Worm (Caenorhabditis elegans) whole organism, L4 larva: ENCODE measurements around the gene lgc-31.

ENCODE experiments used
- Y75B8A.6 ChIP-seq: fragments of 200-800 bp; sonication (Bioruptor generic); IDR thresholded peaks from 2 replicates; pipeline ENCODE4 v1.3.6; 2022; ENCODE audit warnings: missing genetic modification reagents, missing genetic modification characterization, missing compliant biosample characterization
- ama-1 ChIP-seq: fragments of 150-350 bp; optimal IDR thresholded peaks from 2 replicates; lab custom pipeline; 2014; ENCODE audit warnings: inconsistent platforms, mixed read lengths
- lin-15B ChIP-seq: fragments of 150-350 bp; sonication (generic microtip); optimal IDR thresholded peaks from 3 replicates; lab custom pipeline; 2014; ENCODE audit warnings: missing biosample characterization, missing genetic modification characterization
- mep-1 ChIP-seq: fragments of 150-350 bp; sonication (generic microtip); optimal IDR thresholded peaks from 3 replicates; lab custom pipeline; 2014; ENCODE audit warnings: missing biosample characterization, missing genetic modification characterization
- nhr-10 ChIP-seq: fragments of 150-350 bp; optimal IDR thresholded peaks from 2 replicates; lab custom pipeline; 2014; ENCODE audit warnings: missing biosample characterization, missing genetic modification characterization
- nhr-11 ChIP-seq: fragments of 150-350 bp; optimal IDR thresholded peaks from 2 replicates; lab custom pipeline; 2014; ENCODE audit warnings: missing biosample characterization, missing genetic modification characterization
- set-16 ChIP-seq: fragments of 200-800 bp; sonication (Bioruptor generic); IDR thresholded peaks from 2 replicates; pipeline ENCODE4 v1.3.6; 2022; ENCODE audit warnings: missing genetic modification reagents, missing genetic modification characterization, missing compliant biosample characterization
- snpc-4 ChIP-seq: fragments of 150-350 bp; optimal IDR thresholded peaks from 2 replicates; lab custom pipeline; 2014; ENCODE audit warnings: missing biosample characterization, missing genetic modification characterization
- unc-130 ChIP-seq: sonication (generic microtip); optimal IDR thresholded peaks from 2 replicates; lab custom pipeline; 2016; ENCODE audit warnings: missing genetic modification reagents, missing genetic modification characterization, missing compliant biosample characterization

ce11 chrV:15517413-15517812 lies 4.4 kb downstream of the lgc-31 start, which contains the start of gene F21A3.3:
- TF ChIP-seq Y75B8A.6 (no peak), snpc-4 (tag; lab: Kevin White, UChicago) (no peak), lin-15B (no peak), unc-130 (GFP tag; lab: Kevin White, UChicago) (no peak), nhr-10 (no peak), mep-1 (tag; lab: Kevin White, UChicago) (no peak), ama-1 (lab: Kevin White, UChicago) (no peak), nhr-11 (no peak), set-16 (GFP tag; lab: Robert Waterston, UW) (no peak)
